Fruit fly (Drosophila melanogaster) whole organism, embryonic: Measurements from ENCODE around the gene CG32246.

ENCODE experiments used
- Aef1 ChIP-seq: fragments of 200-800 bp; sonication (Bioruptor generic); IDR thresholded peaks from 3 replicates; pipeline ENCODE4 v1.3.6; 2022; ENCODE audit warnings: missing biosample characterization, missing genetic modification characterization
- CG10321 ChIP-seq: fragments of 200-800 bp; sonication (Bioruptor generic); IDR thresholded peaks from 2 replicates; pipeline ENCODE4 v1.3.6; 2022; ENCODE audit warnings: missing biosample characterization, missing genetic modification characterization
- CG10431 ChIP-seq: fragments of 200-800 bp; sonication (Bioruptor generic); optimal IDR thresholded peaks from 3 replicates; lab custom pipeline; 2018; ENCODE audit warnings: missing biosample characterization, mild to moderate bottlenecking, missing genetic modification characterization
- CG12744 ChIP-seq: fragments of 200-800 bp; sonication (Bioruptor generic); optimal IDR thresholded peaks from 2 replicates; lab custom pipeline; 2016; ENCODE audit warnings: missing biosample characterization, missing genetic modification characterization
- CG13123 ChIP-seq: fragments of 200-800 bp; sonication (Bioruptor generic); optimal IDR thresholded peaks from 2 replicates; lab custom pipeline; 2016; ENCODE audit warnings: missing biosample characterization, missing genetic modification characterization
- CG13296 ChIP-seq: fragments of 200-800 bp; sonication (Bioruptor generic); optimal IDR thresholded peaks from 3 replicates; lab custom pipeline; 2018; ENCODE audit warnings: missing biosample characterization, mild to moderate bottlenecking, missing genetic modification characterization
- CG13424 ChIP-seq: fragments of 200-800 bp; sonication (Bioruptor generic); optimal IDR thresholded peaks from 2 replicates; lab custom pipeline; 2019; ENCODE audit warnings: missing biosample characterization, mild to moderate bottlenecking, missing genetic modification characterization, moderate library complexity
- CG13775 ChIP-seq: fragments of 200-800 bp; sonication (Bioruptor generic); optimal IDR thresholded peaks from 3 replicates; lab custom pipeline; 2017; ENCODE audit warnings: missing biosample characterization, mild to moderate bottlenecking, missing genetic modification characterization
- CG14441 ChIP-seq: fragments of 200-800 bp; sonication (Bioruptor generic); IDR thresholded peaks from 2 replicates; pipeline ENCODE4 v1.3.6; 2022; ENCODE audit warnings: missing biosample characterization, missing genetic modification characterization
- CG16779 ChIP-seq: fragments of 200-800 bp; sonication (Bioruptor generic); IDR thresholded peaks from 2 replicates; pipeline ENCODE4 v1.3.6; 2022; ENCODE audit warnings: missing biosample characterization, missing genetic modification characterization
- CG17568 ChIP-seq: fragments of 200-800 bp; sonication (Bioruptor generic); optimal IDR thresholded peaks from 2 replicates; lab custom pipeline; 2018; ENCODE audit warnings: missing biosample characterization, mild to moderate bottlenecking, missing genetic modification characterization, moderate library complexity
- CG2889 ChIP-seq: fragments of 200-800 bp; sonication (Bioruptor generic); IDR thresholded peaks from 3 replicates; pipeline ENCODE4 v1.3.6; 2022; ENCODE audit warnings: missing biosample characterization, missing genetic modification characterization
- CG3065 ChIP-seq: fragments of 200-800 bp; sonication (Bioruptor generic); optimal IDR thresholded peaks from 2 replicates; lab custom pipeline; 2016; ENCODE audit warnings: missing biosample characterization, missing genetic modification characterization
- CG33557 ChIP-seq: fragments of 200-800 bp; sonication (Bioruptor generic); optimal IDR thresholded peaks from 2 replicates; lab custom pipeline; 2019; ENCODE audit warnings: missing biosample characterization, mild to moderate bottlenecking, missing genetic modification characterization, moderate library complexity
- CG4617 ChIP-seq: fragments of 200-800 bp; sonication (Bioruptor generic); optimal IDR thresholded peaks from 3 replicates; lab custom pipeline; 2016; ENCODE audit warnings: missing biosample characterization, missing genetic modification characterization, borderline replicate concordance
- CG4730 ChIP-seq: fragments of 200-800 bp; sonication (Bioruptor generic); IDR thresholded peaks from 2 replicates; pipeline ENCODE4 v1.3.6; 2022; ENCODE audit warnings: missing biosample characterization, missing genetic modification characterization
- CG8290 ChIP-seq, 3 experiments: fragments of 200-800 bp; sonication (Bioruptor generic); optimal IDR thresholded peaks; 2 replicates each; lab custom pipeline; 2016 to 2019; ENCODE audit warnings: missing biosample characterization in 3 of 3, missing genetic modification characterization in 3 of 3, mild to moderate bottlenecking in 2 of 3, moderate library complexity in 1 of 3
- CG9727 ChIP-seq: fragments of 200-800 bp; sonication (Bioruptor generic); optimal IDR thresholded peaks from 3 replicates; lab custom pipeline; 2017; ENCODE audit warnings: missing biosample characterization, mild to moderate bottlenecking, missing genetic modification characterization
- CG9797 ChIP-seq: fragments of 200-800 bp; sonication (Bioruptor generic); optimal IDR thresholded peaks from 3 replicates; lab custom pipeline; 2018; ENCODE audit warnings: missing biosample characterization, mild to moderate bottlenecking, missing genetic modification characterization
- CrebB ChIP-seq: fragments of 200-800 bp; sonication (Bioruptor generic); optimal IDR thresholded peaks from 3 replicates; lab custom pipeline; 2018; ENCODE audit warnings: missing biosample characterization, mild to moderate bottlenecking, missing genetic modification characterization
- D ChIP-seq, 2 experiments: fragments of 200-800 bp in 1 of 2; fragments of >200 bp in 1 of 2; sonication (Bioruptor generic) in 1 of 2; optimal IDR thresholded peaks; 2 replicates in 1 of 2; 3 replicates in 1 of 2; lab custom pipeline; 2017; ENCODE audit warnings: mild to moderate bottlenecking in 1 of 2, missing biosample characterization in 1 of 2, missing genetic modification characterization in 1 of 2, missing genetic modification reagents in 1 of 2
- ERR ChIP-seq: fragments of 200-800 bp; sonication (Bioruptor generic); optimal IDR thresholded peaks from 2 replicates; lab custom pipeline; 2016; ENCODE audit warnings: missing biosample characterization, missing genetic modification characterization
- Fer2 ChIP-seq: fragments of 200-800 bp; sonication (Bioruptor generic); optimal IDR thresholded peaks from 2 replicates; lab custom pipeline; 2018; ENCODE audit warnings: missing biosample characterization, mild to moderate bottlenecking, missing genetic modification characterization, moderate library complexity
- HLH54F ChIP-seq: fragments of 200-800 bp; sonication (Bioruptor generic); optimal IDR thresholded peaks from 3 replicates; lab custom pipeline; 2016; ENCODE audit warnings: missing biosample characterization, missing genetic modification characterization
- Hsf ChIP-seq: fragments of 200-800 bp; sonication (Bioruptor generic); optimal IDR thresholded peaks from 3 replicates; lab custom pipeline; 2016; ENCODE audit warnings: missing biosample characterization, missing genetic modification characterization
- Lhr ChIP-seq: fragments of 200-800 bp; sonication (Bioruptor generic); optimal IDR thresholded peaks from 3 replicates; lab custom pipeline; 2017; ENCODE audit warnings: mild to moderate bottlenecking, missing biosample characterization, missing genetic modification reagents, missing genetic modification characterization
- MBD-R2 ChIP-seq: fragments of 200-800 bp; sonication (Bioruptor generic); IDR thresholded peaks from 2 replicates; pipeline ENCODE4 v1.3.6; 2022; ENCODE audit warnings: missing biosample characterization, missing genetic modification characterization
- NC2β ChIP-seq: fragments of 200-800 bp; sonication (Bioruptor generic); optimal IDR thresholded peaks from 2 replicates; lab custom pipeline; 2016; ENCODE audit warnings: missing biosample characterization, missing genetic modification characterization
- NK7.1 ChIP-seq: fragments of 200-800 bp; sonication (Bioruptor generic); optimal IDR thresholded peaks from 3 replicates; lab custom pipeline; 2016; ENCODE audit warnings: missing biosample characterization, missing genetic modification characterization
- Oli ChIP-seq: fragments of 200-800 bp; sonication (Bioruptor generic); optimal IDR thresholded peaks from 2 replicates; lab custom pipeline; 2018; ENCODE audit warnings: missing biosample characterization, mild to moderate bottlenecking, missing genetic modification characterization, moderate library complexity
- Optix ChIP-seq: fragments of 200-800 bp; sonication (Bioruptor generic); IDR thresholded peaks from 3 replicates; pipeline ENCODE4 v1.3.6; 2022; ENCODE audit warnings: missing biosample characterization, missing genetic modification characterization
- Sin3A ChIP-seq: fragments of >200 bp; optimal IDR thresholded peaks from 2 replicates; lab custom pipeline; 2018
- TFAM ChIP-seq: fragments of 200-800 bp; sonication (Bioruptor generic); optimal IDR thresholded peaks from 2 replicates; lab custom pipeline; 2017; ENCODE audit warnings: missing biosample characterization, missing genetic modification characterization, inconsistent platforms
- Vsx1 ChIP-seq: fragments of 200-800 bp; sonication (Bioruptor generic); optimal IDR thresholded peaks from 2 replicates; lab custom pipeline; 2017; ENCODE audit warnings: missing biosample characterization, mild to moderate bottlenecking, missing genetic modification characterization, missing genetic modification reagents
- btn ChIP-seq: fragments of 200-800 bp; sonication (Bioruptor generic); optimal IDR thresholded peaks from 2 replicates; lab custom pipeline; 2016; ENCODE audit warnings: missing biosample characterization, missing genetic modification characterization
- cato ChIP-seq: fragments of 200-800 bp; sonication (Bioruptor generic); optimal IDR thresholded peaks from 2 replicates; lab custom pipeline; 2016; ENCODE audit warnings: missing biosample characterization, missing genetic modification characterization, borderline replicate concordance
- cg ChIP-seq: fragments of 200-800 bp; sonication (Bioruptor generic); optimal IDR thresholded peaks from 3 replicates; lab custom pipeline; 2019; ENCODE audit warnings: missing biosample characterization, mild to moderate bottlenecking, missing genetic modification characterization, moderate library complexity
- chn ChIP-seq: fragments of 200-800 bp; sonication (Bioruptor generic); optimal IDR thresholded peaks from 2 replicates; lab custom pipeline; 2016; ENCODE audit warnings: missing biosample characterization, missing genetic modification characterization
- da ChIP-seq: fragments of 200-800 bp; sonication (Bioruptor generic); optimal IDR thresholded peaks from 2 replicates; lab custom pipeline; 2016; ENCODE audit warnings: missing biosample characterization, missing genetic modification characterization
- fd64A ChIP-seq: fragments of 200-800 bp; sonication (Bioruptor generic); optimal IDR thresholded peaks from 3 replicates; lab custom pipeline; 2018; ENCODE audit warnings: missing biosample characterization, mild to moderate bottlenecking, missing genetic modification characterization
- gce ChIP-seq: fragments of 200-800 bp; sonication (Bioruptor generic); IDR thresholded peaks from 3 replicates; pipeline ENCODE4 v1.3.6; 2022; ENCODE audit warnings: missing biosample characterization, missing genetic modification characterization
- gcm2 ChIP-seq: fragments of 200-800 bp; sonication (Bioruptor generic); optimal IDR thresholded peaks from 2 replicates; lab custom pipeline; 2016; ENCODE audit warnings: missing biosample characterization, missing genetic modification characterization
- hbn ChIP-seq: fragments of 200-800 bp; sonication (Bioruptor generic); IDR thresholded peaks from 2 replicates; pipeline ENCODE4 v1.3.6; 2022; ENCODE audit warnings: missing biosample characterization, missing genetic modification characterization; ENCODE audit not compliant: partially characterized antibody
- nerfin-1 ChIP-seq: fragments of 200-800 bp; sonication (Bioruptor generic); optimal IDR thresholded peaks from 3 replicates; lab custom pipeline; 2019; ENCODE audit warnings: missing biosample characterization, mild to moderate bottlenecking, missing genetic modification characterization, moderate library complexity
- pita ChIP-seq: fragments of 200-800 bp; sonication (Bioruptor generic); optimal IDR thresholded peaks from 2 replicates; lab custom pipeline; 2017; ENCODE audit warnings: missing biosample characterization, mild to moderate bottlenecking, missing genetic modification characterization
- sisA ChIP-seq: fragments of 200-800 bp; sonication (Bioruptor generic); IDR thresholded peaks from 2 replicates; pipeline ENCODE4 v1.3.6; 2022; ENCODE audit warnings: missing biosample characterization, missing genetic modification characterization
- slou ChIP-seq: fragments of 200-800 bp; sonication (Bioruptor generic); optimal IDR thresholded peaks from 3 replicates; lab custom pipeline; 2016; ENCODE audit warnings: missing biosample characterization, missing genetic modification characterization
- sna ChIP-seq: fragments of 200-800 bp; sonication (Bioruptor generic); IDR thresholded peaks from 2 replicates; pipeline ENCODE4 v1.3.6; 2022; ENCODE audit warnings: missing biosample characterization, missing genetic modification characterization; ENCODE audit not compliant: partially characterized antibody
- stc ChIP-seq: fragments of 200-800 bp; sonication (Bioruptor generic); IDR thresholded peaks from 2 replicates; pipeline ENCODE4 v1.3.6; 2022; ENCODE audit warnings: missing biosample characterization, missing genetic modification characterization
- twi ChIP-seq: fragments of 200-800 bp; optimal IDR thresholded peaks from 2 replicates; lab custom pipeline; 2019; ENCODE audit warnings: missing biosample characterization, mild to moderate bottlenecking, missing genetic modification characterization, moderate library complexity
- wor ChIP-seq: fragments of 200-800 bp; sonication (Bioruptor generic); IDR thresholded peaks from 2 replicates; pipeline ENCODE4 v1.3.6; 2022; ENCODE audit warnings: missing biosample characterization, missing genetic modification characterization

CG32246 gene

DNA sequence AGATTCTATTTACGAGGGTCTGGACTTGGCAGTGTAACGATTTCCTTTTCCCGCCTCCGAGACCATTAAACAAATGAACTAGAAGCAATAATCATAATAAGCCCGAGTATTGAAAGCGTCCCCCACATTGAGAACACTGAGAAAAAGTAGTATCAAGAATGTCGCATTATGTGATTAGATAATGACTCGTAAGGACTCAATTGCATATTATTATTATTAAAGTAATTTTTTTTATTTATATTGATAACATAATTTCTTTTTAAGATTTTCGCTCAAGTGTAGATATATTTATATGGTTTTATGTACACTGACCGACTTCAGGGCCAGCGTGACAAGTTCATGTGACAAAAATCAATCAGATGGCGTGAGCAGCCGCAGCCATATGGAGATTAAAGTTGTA is 17.6 kb upstream of the CG32246 start (continued):
- TF ChIP-seq Fer2: no peak
- peak; percentile 30 for TF ChIP-seq CG13424 (tag; lab: Kevin White, UChicago)
- no peak for TF ChIP-seq sna (GFP tag; lab: Robert Waterston, UW)
- TF ChIP-seq cg (GFP tag; lab: Kevin White, UChicago): no peak
- TF ChIP-seq CG2889: no peak
- no peak for TF ChIP-seq CG16779 (GFP tag; lab: Robert Waterston, UW)
- peak; percentile 56 for TF ChIP-seq sisA (GFP tag; lab: Robert Waterston, UW)
- no peak for TF ChIP-seq CG8290 (GFP tag; optimal IDR thresholded peaks at IDR 0.05; lab: Kevin White, UChicago)
- TF ChIP-seq CG8290 (tag; optimal IDR thresholded peaks at IDR 0.05; lab: Kevin White, UChicago): no peak
- TF ChIP-seq chn: no peak
- TF ChIP-seq Lhr (GFP tag; lab: Kevin White, UChicago): no peak
- TF ChIP-seq CG17568 (GFP tag; lab: Kevin White, UChicago): no peak
- no peak for TF ChIP-seq hbn (GFP tag; lab: Robert Waterston, UW)
- no peak for TF ChIP-seq cato (GFP tag; lab: Kevin White, UChicago)
- TF ChIP-seq NC2β (GFP tag; lab: Kevin White, UChicago): no peak
- no peak for TF ChIP-seq CG10431 (GFP tag; lab: Kevin White, UChicago)
- TF ChIP-seq D (optimal IDR thresholded peaks at IDR 0.05; lab: Kevin White, UChicago): no peak
- peak; percentile 7 for TF ChIP-seq D (GFP tag; optimal IDR thresholded peaks at IDR 0.05; lab: Kevin White, UChicago)
- TF ChIP-seq wor (GFP tag; lab: Robert Waterston, UW): no peak
- peak; percentile 17 for TF ChIP-seq twi (tag; lab: Kevin White, UChicago)
- no peak for TF ChIP-seq TFAM (GFP tag; lab: Kevin White, UChicago)
- TF ChIP-seq Vsx1 (GFP tag; lab: Kevin White, UChicago): peak; percentile 40
- TF ChIP-seq ERR (GFP tag; lab: Kevin White, UChicago): no peak
- no peak for TF ChIP-seq CG3065 (GFP tag; lab: Kevin White, UChicago)
- TF ChIP-seq CG14441: peak; percentile 47
- TF ChIP-seq pita (GFP tag; lab: Kevin White, UChicago): no peak
- TF ChIP-seq CG4617 (GFP tag; lab: Kevin White, UChicago): no peak
- TF ChIP-seq Optix (GFP tag; lab: Robert Waterston, UW): no peak
- no peak; the same call in 2 of the 3 replicates for TF ChIP-seq gce (GFP tag; lab: Robert Waterston, UW)
- TF ChIP-seq fd64A (GFP tag; lab: Kevin White, UChicago): no peak
- no peak for TF ChIP-seq Hsf (GFP tag; lab: Kevin White, UChicago)
- no peak for TF ChIP-seq HLH54F
- TF ChIP-seq stc: peak; percentile 57
- TF ChIP-seq CG13123: no peak
- TF ChIP-seq CG13775 (GFP tag; lab: Kevin White, UChicago): peak; percentile 0
- no peak for TF ChIP-seq btn (GFP tag; lab: Kevin White, UChicago)
- no peak for TF ChIP-seq CG9797 (GFP tag; lab: Kevin White, UChicago)
- no peak for TF ChIP-seq CG10321 (GFP tag; lab: Robert Waterston, UW)
- TF ChIP-seq CrebB: no peak
- TF ChIP-seq NK7.1: no peak
- no peak for TF ChIP-seq CG4730 (GFP tag; lab: Robert Waterston, UW)
- TF ChIP-seq Oli (tag; lab: Kevin White, UChicago): peak; percentile 45
- peak; percentile 27 for TF ChIP-seq CG9727 (GFP tag; lab: Kevin White, UChicago)
- TF ChIP-seq da (GFP tag; lab: Kevin White, UChicago): no peak
- TF ChIP-seq MBD-R2 (GFP tag; lab: Robert Waterston, UW): peak; percentile 24; the same call in 1 of the 2 replicates
- peak; percentile 42; the same call in 2 of the 3 replicates for TF ChIP-seq Aef1 (GFP tag; lab: Robert Waterston, UW)
- no peak for TF ChIP-seq Sin3A (lab: Kevin White, UChicago)
- no peak for TF ChIP-seq gcm2 (GFP tag; lab: Kevin White, UChicago)
- TF ChIP-seq CG33557: no peak
- no peak for TF ChIP-seq CG12744
- no peak for TF ChIP-seq nerfin-1 (tag; lab: Kevin White, UChicago)
- no peak for TF ChIP-seq slou (GFP tag; lab: Kevin White, UChicago)
- no peak for TF ChIP-seq CG13296 (GFP tag; lab: Kevin White, UChicago)
